Fruit fly (Drosophila melanogaster) whole organism, embryonic: ENCODE results near the gene gammaCOP.
A peak's percentile ranks its signal among the peaks of the same experiment; 100 is the strongest.

Source experiments
- Atf-2 ChIP-seq: fragments of 200-800 bp; sonication (Bioruptor generic); optimal IDR thresholded peaks from 2 replicates; lab custom pipeline; 2016; ENCODE audit warnings: missing biosample characterization, missing genetic modification characterization
- CG12299 ChIP-seq: fragments of 200-800 bp; sonication (Bioruptor generic); optimal IDR thresholded peaks from 2 replicates; lab custom pipeline; 2018; ENCODE audit warnings: missing biosample characterization, mild to moderate bottlenecking, missing genetic modification characterization
- CG12744 ChIP-seq: fragments of 200-800 bp; sonication (Bioruptor generic); optimal IDR thresholded peaks from 2 replicates; lab custom pipeline; 2016; ENCODE audit warnings: missing biosample characterization, missing genetic modification characterization
- CG13624 ChIP-seq: fragments of 200-800 bp; sonication (Bioruptor generic); optimal IDR thresholded peaks from 2 replicates; lab custom pipeline; 2016; ENCODE audit warnings: missing biosample characterization, missing genetic modification characterization
- CG17612 ChIP-seq: fragments of 200-800 bp; sonication (Bioruptor generic); IDR thresholded peaks from 2 replicates; pipeline ENCODE4 v1.3.6; 2022; ENCODE audit warnings: missing biosample characterization, missing genetic modification characterization
- CG18619 ChIP-seq: fragments of 200-800 bp; sonication (Bioruptor generic); optimal IDR thresholded peaks from 3 replicates; lab custom pipeline; 2017; ENCODE audit warnings: missing biosample characterization, mild to moderate bottlenecking, missing genetic modification characterization
- CG2678 ChIP-seq: fragments of 200-800 bp; sonication (Bioruptor generic); optimal IDR thresholded peaks from 3 replicates; lab custom pipeline; 2019; ENCODE audit warnings: missing biosample characterization, mild to moderate bottlenecking, missing genetic modification characterization, moderate library complexity
- CG32767 ChIP-seq: fragments of 200-800 bp; sonication (Bioruptor generic); IDR thresholded peaks from 2 replicates; pipeline ENCODE4 v1.3.6; 2022; ENCODE audit warnings: missing biosample characterization, missing genetic modification characterization
- CG32772 ChIP-seq: fragments of 200-800 bp; sonication (Bioruptor generic); IDR thresholded peaks from 2 replicates; pipeline ENCODE4 v1.3.6; 2022; ENCODE audit warnings: missing biosample characterization, missing genetic modification characterization
- CG33213 ChIP-seq: fragments of 200-800 bp; sonication (Bioruptor generic); optimal IDR thresholded peaks from 3 replicates; lab custom pipeline; 2016; ENCODE audit warnings: missing biosample characterization, missing genetic modification characterization
- CG3407 ChIP-seq: fragments of 200-800 bp; sonication (Bioruptor generic); optimal IDR thresholded peaks from 2 replicates; lab custom pipeline; 2018; ENCODE audit warnings: missing biosample characterization, mild to moderate bottlenecking, missing genetic modification characterization
- CG34376 ChIP-seq: fragments of 200-800 bp; sonication (Bioruptor generic); optimal IDR thresholded peaks from 2 replicates; lab custom pipeline; 2018; ENCODE audit warnings: missing biosample characterization, mild to moderate bottlenecking, missing genetic modification characterization
- CG6175 ChIP-seq: fragments of 200-800 bp; sonication (Bioruptor generic); IDR thresholded peaks from 3 replicates; pipeline ENCODE4 v1.3.6; 2022; ENCODE audit warnings: missing biosample characterization, missing genetic modification characterization
- CG6254 ChIP-seq: fragments of 200-800 bp; sonication (Bioruptor generic); optimal IDR thresholded peaks from 3 replicates; lab custom pipeline; 2017; ENCODE audit warnings: mild to moderate bottlenecking, missing biosample characterization, missing genetic modification reagents, missing genetic modification characterization
- CG8290 ChIP-seq, 3 experiments: fragments of 200-800 bp; sonication (Bioruptor generic); optimal IDR thresholded peaks; 2 replicates each; lab custom pipeline; 2016 to 2019; ENCODE audit warnings: missing biosample characterization in 3 of 3, missing genetic modification characterization in 3 of 3, mild to moderate bottlenecking in 2 of 3, moderate library complexity in 1 of 3
- CG9609 ChIP-seq: fragments of 200-800 bp; sonication (Bioruptor generic); optimal IDR thresholded peaks from 3 replicates; lab custom pipeline; 2016; ENCODE audit warnings: missing biosample characterization, missing genetic modification characterization
- Chrac-16 ChIP-seq: fragments of 200-800 bp; sonication (Bioruptor generic); optimal IDR thresholded peaks from 3 replicates; lab custom pipeline; 2016; ENCODE audit warnings: missing biosample characterization, missing genetic modification characterization
- Deaf1 ChIP-seq: fragments of 200-800 bp; optimal IDR thresholded peaks from 3 replicates; lab custom pipeline; 2019; ENCODE audit warnings: missing biosample characterization, mild to moderate bottlenecking, missing genetic modification characterization, moderate library complexity
- Elba2 ChIP-seq: fragments of 200-800 bp; sonication (Bioruptor generic); optimal IDR thresholded peaks from 3 replicates; lab custom pipeline; 2016; ENCODE audit warnings: missing biosample characterization, missing genetic modification characterization
- Fer1 ChIP-seq: fragments of 200-800 bp; sonication (Bioruptor generic); optimal IDR thresholded peaks from 2 replicates; lab custom pipeline; 2017; ENCODE audit warnings: missing biosample characterization, mild to moderate bottlenecking, missing genetic modification characterization
- HmgD ChIP-seq: fragments of 200-800 bp; sonication (Bioruptor generic); optimal IDR thresholded peaks from 3 replicates; lab custom pipeline; 2016; ENCODE audit warnings: missing biosample characterization, missing genetic modification characterization
- HmgZ ChIP-seq: fragments of 200-800 bp; sonication (Bioruptor generic); optimal IDR thresholded peaks from 2 replicates; lab custom pipeline; 2018; ENCODE audit warnings: missing biosample characterization, mild to moderate bottlenecking, missing genetic modification characterization
- Hmx ChIP-seq: fragments of 200-800 bp; sonication (Bioruptor generic); optimal IDR thresholded peaks from 2 replicates; lab custom pipeline; 2016; ENCODE audit warnings: missing biosample characterization, missing genetic modification characterization
- Hr3 ChIP-seq: fragments of 200-800 bp; sonication (Bioruptor generic); optimal IDR thresholded peaks from 3 replicates; lab custom pipeline; 2016; ENCODE audit warnings: missing biosample characterization, missing genetic modification characterization
- Hr39 ChIP-seq: fragments of >200 bp; optimal IDR thresholded peaks from 2 replicates; lab custom pipeline; 2017
- MESR4 ChIP-seq: fragments of 200-800 bp; sonication (Bioruptor generic); optimal IDR thresholded peaks from 2 replicates; lab custom pipeline; 2018; ENCODE audit warnings: missing biosample characterization, mild to moderate bottlenecking, missing genetic modification characterization, moderate library complexity
- Meics ChIP-seq: fragments of 200-800 bp; sonication (Bioruptor generic); optimal IDR thresholded peaks from 2 replicates; lab custom pipeline; 2017; ENCODE audit warnings: missing biosample characterization, mild to moderate bottlenecking, missing genetic modification characterization
- Nf-YC ChIP-seq: fragments of 200-800 bp; optimal IDR thresholded peaks from 3 replicates; lab custom pipeline; 2019; ENCODE audit warnings: missing biosample characterization, mild to moderate bottlenecking, missing genetic modification characterization, moderate library complexity
- Pdp1 ChIP-seq, 2 experiments: fragments of 200-800 bp; sonication (Bioruptor generic); optimal IDR thresholded peaks; 3 replicates each; lab custom pipeline; 2016; ENCODE audit warnings: missing biosample characterization in 2 of 2, missing genetic modification characterization in 2 of 2, mild to moderate bottlenecking in 1 of 2, moderate library complexity in 1 of 2
- Stat92E ChIP-seq, 3 experiments: fragments of >200 bp in 2 of 3; fragments of 200-800 bp in 1 of 3; sonication (Bioruptor generic) in 1 of 3; optimal IDR thresholded peaks; 2 replicates each; lab custom pipeline; 2017 to 2019; ENCODE audit warnings: missing biosample characterization in 3 of 3, missing genetic modification characterization in 3 of 3, mild to moderate bottlenecking in 1 of 3, moderate library complexity in 1 of 3
- Vsx1 ChIP-seq: fragments of 200-800 bp; sonication (Bioruptor generic); optimal IDR thresholded peaks from 2 replicates; lab custom pipeline; 2017; ENCODE audit warnings: missing biosample characterization, mild to moderate bottlenecking, missing genetic modification characterization, missing genetic modification reagents
- abd-A ChIP-seq: fragments of 200-800 bp; sonication (Bioruptor generic); optimal IDR thresholded peaks from 3 replicates; lab custom pipeline; 2019; ENCODE audit warnings: missing biosample characterization, mild to moderate bottlenecking, missing genetic modification characterization, moderate library complexity
- ase ChIP-seq: fragments of 200-800 bp; sonication (Bioruptor generic); IDR thresholded peaks from 3 replicates; pipeline ENCODE4 v1.3.6; 2022; ENCODE audit warnings: missing biosample characterization, missing genetic modification characterization
- chm ChIP-seq: fragments of 200-800 bp; sonication (Bioruptor generic); IDR thresholded peaks from 2 replicates; pipeline ENCODE4 v1.3.6; 2022; ENCODE audit warnings: missing biosample characterization, missing genetic modification characterization
- ems ChIP-seq: fragments of 200-800 bp; sonication (Bioruptor generic); optimal IDR thresholded peaks from 3 replicates; lab custom pipeline; 2016; ENCODE audit warnings: missing biosample characterization, missing genetic modification characterization
- eve ChIP-seq, 2 experiments: fragments of >200 bp; optimal IDR thresholded peaks; 2 replicates each; lab custom pipeline; 2017; ENCODE audit warnings: missing biosample characterization in 2 of 2, missing genetic modification characterization in 2 of 2
- exex ChIP-seq: fragments of 200-800 bp; sonication (Bioruptor generic); optimal IDR thresholded peaks from 4 replicates; lab custom pipeline; 2018; ENCODE audit warnings: missing biosample characterization, mild to moderate bottlenecking, missing genetic modification characterization, moderate library complexity
- kah ChIP-seq: fragments of 200-800 bp; sonication (Bioruptor generic); optimal IDR thresholded peaks from 2 replicates; lab custom pipeline; 2018; ENCODE audit warnings: missing biosample characterization, mild to moderate bottlenecking, missing genetic modification characterization
- lola ChIP-seq, 3 experiments: fragments of >200 bp in 2 of 3; fragments of 200-800 bp in 1 of 3; sonication (Bioruptor generic) in 1 of 3; optimal IDR thresholded peaks; 2 replicates each; lab custom pipeline; 2017 to 2019; ENCODE audit warnings: missing biosample characterization in 3 of 3, missing genetic modification characterization in 3 of 3, mild to moderate bottlenecking in 1 of 3, moderate library complexity in 1 of 3
- nerfin-1 ChIP-seq: fragments of 200-800 bp; sonication (Bioruptor generic); optimal IDR thresholded peaks from 3 replicates; lab custom pipeline; 2019; ENCODE audit warnings: missing biosample characterization, mild to moderate bottlenecking, missing genetic modification characterization, moderate library complexity
- nmo ChIP-seq: fragments of 200-800 bp; sonication (Bioruptor generic); optimal IDR thresholded peaks from 2 replicates; lab custom pipeline; 2018; ENCODE audit warnings: missing biosample characterization, mild to moderate bottlenecking, missing genetic modification characterization, moderate library complexity
- oc ChIP-seq: fragments of 200-800 bp; sonication (Bioruptor generic); optimal IDR thresholded peaks from 2 replicates; lab custom pipeline; 2018; ENCODE audit warnings: missing biosample characterization, mild to moderate bottlenecking, missing genetic modification characterization, moderate library complexity
- pita ChIP-seq: fragments of 200-800 bp; sonication (Bioruptor generic); optimal IDR thresholded peaks from 2 replicates; lab custom pipeline; 2017; ENCODE audit warnings: missing biosample characterization, mild to moderate bottlenecking, missing genetic modification characterization
- pzg ChIP-seq: fragments of 200-800 bp; sonication (Bioruptor generic); optimal IDR thresholded peaks from 3 replicates; lab custom pipeline; 2018; ENCODE audit warnings: missing biosample characterization, mild to moderate bottlenecking, missing genetic modification characterization, moderate library complexity
- sd ChIP-seq: fragments of 200-800 bp; sonication (Bioruptor generic); optimal IDR thresholded peaks from 3 replicates; lab custom pipeline; 2018; ENCODE audit warnings: missing biosample characterization, mild to moderate bottlenecking, missing genetic modification characterization, moderate library complexity
- sens ChIP-seq: fragments of 200-800 bp; sonication (Bioruptor generic); peaks from one replicate; lab custom pipeline; 2016; ENCODE audit warnings: missing biosample characterization, missing genetic modification characterization
- seq ChIP-seq: fragments of 200-800 bp; sonication (Bioruptor generic); IDR thresholded peaks from 2 replicates; pipeline ENCODE4 v1.3.6; 2022; ENCODE audit warnings: missing biosample characterization, missing genetic modification characterization
- slp2 ChIP-seq: fragments of 200-800 bp; sonication (Bioruptor generic); optimal IDR thresholded peaks from 2 replicates; lab custom pipeline; 2016; ENCODE audit warnings: missing biosample characterization, missing genetic modification characterization
- tll ChIP-seq, 2 experiments: fragments of 200-800 bp in 1 of 2; fragments of >200 bp in 1 of 2; sonication (Bioruptor generic) in 1 of 2; optimal IDR thresholded peaks; 2 replicates each; lab custom pipeline; 2017 to 2019; ENCODE audit warnings: missing biosample characterization in 2 of 2, missing genetic modification characterization in 2 of 2, mild to moderate bottlenecking in 1 of 2, moderate library complexity in 1 of 2

The gammaCOP gene

dm6 chr3R:31608438-31609188, 36.7 kb downstream of the gammaCOP start (continued):
- no peak for TF ChIP-seq CG8290 (GFP tag; optimal IDR thresholded peaks at IDR 0.05; lab: Kevin White, UChicago)
- TF ChIP-seq CG8290 (tag; optimal IDR thresholded peaks at IDR 0.05; lab: Kevin White, UChicago): peak in 1 of 2 experiments; percentile 54
- TF ChIP-seq sens (GFP tag; lab: Kevin White, UChicago): peak; percentile 76
- peak in 1 of 2 experiments; percentile 70 for TF ChIP-seq eve (GFP tag; optimal IDR thresholded peaks at IDR 0.05; lab: Kevin White, UChicago)
- no peak for TF ChIP-seq ase (GFP tag; lab: Robert Waterston, UW)
- peak; percentile 13 for TF ChIP-seq nmo (GFP tag; lab: Kevin White, UChicago)
- no peak for TF ChIP-seq CG33213
- TF ChIP-seq Vsx1: no peak
- TF ChIP-seq CG32772: no peak
- no peak for TF ChIP-seq CG12744 (GFP tag; lab: Kevin White, UChicago)
- peak; percentile 18 for TF ChIP-seq kah
- no peak for TF ChIP-seq Atf-2 (GFP tag; lab: Kevin White, UChicago)
- peak; percentile 15 for TF ChIP-seq CG12299 (tag; lab: Kevin White, UChicago)
- no peak for TF ChIP-seq CG6175 (GFP tag; lab: Robert Waterston, UW)
- TF ChIP-seq Stat92E (GFP tag; optimal IDR thresholded peaks at IDR 0.05; lab: Kevin White, UChicago): peak in 1 of 3 experiments; percentile 86
- TF ChIP-seq CG18619: peak; percentile 19
- peak; percentile 41 for TF ChIP-seq HmgZ (tag; lab: Kevin White, UChicago)
- peak; percentile 21 for TF ChIP-seq Meics
- peak; percentile 13 for TF ChIP-seq Fer1 (GFP tag; lab: Kevin White, UChicago)
- TF ChIP-seq Elba2 (GFP tag; lab: Kevin White, UChicago): peak; percentile 58
- no peak for TF ChIP-seq Hmx (GFP tag; lab: Kevin White, UChicago)
- TF ChIP-seq CG32767: no peak
- TF ChIP-seq Hr39 (lab: Kevin White, UChicago): no peak
- TF ChIP-seq CG2678 (tag; lab: Kevin White, UChicago): peak; percentile 0
- no peak for TF ChIP-seq seq (GFP tag; lab: Robert Waterston, UW)
- no peak for TF ChIP-seq chm (GFP tag; lab: Robert Waterston, UW)
- TF ChIP-seq pzg (GFP tag; lab: Kevin White, UChicago): peak; percentile 5
- peak in 1 of 2 experiments; percentile 93 for TF ChIP-seq Pdp1 (GFP tag; optimal IDR thresholded peaks at IDR 0.05; lab: Kevin White, UChicago)
- TF ChIP-seq MESR4 (GFP tag; lab: Kevin White, UChicago): peak; percentile 19
- no peak for TF ChIP-seq CG17612
- TF ChIP-seq Hr3 (GFP tag; lab: Kevin White, UChicago): no peak
- peak; percentile 11 for TF ChIP-seq CG13624 (GFP tag; lab: Kevin White, UChicago)
- peak; percentile 9 for TF ChIP-seq CG9609 (GFP tag; lab: Kevin White, UChicago)
- peak; percentile 15 for TF ChIP-seq HmgD (GFP tag; lab: Kevin White, UChicago)
- peak; percentile 51 for TF ChIP-seq Nf-YC
- no peak for TF ChIP-seq ems (GFP tag; lab: Kevin White, UChicago)
- no peak for TF ChIP-seq pita (GFP tag; lab: Kevin White, UChicago)
- TF ChIP-seq slp2 (GFP tag; lab: Kevin White, UChicago): no peak
- peak; percentile 80 for TF ChIP-seq nerfin-1 (tag; lab: Kevin White, UChicago)
- TF ChIP-seq lola (GFP tag; optimal IDR thresholded peaks at IDR 0.05; lab: Kevin White, UChicago): peak in 1 of 3 experiments; percentile 66
- peak; percentile 66 for TF ChIP-seq CG34376 (GFP tag; lab: Kevin White, UChicago)
- no peak for TF ChIP-seq tll (GFP tag; optimal IDR thresholded peaks at IDR 0.05; lab: Kevin White, UChicago)
- peak; percentile 13 for TF ChIP-seq oc (tag; lab: Kevin White, UChicago)
- no peak for TF ChIP-seq Chrac-16 (GFP tag; lab: Kevin White, UChicago)
- TF ChIP-seq Deaf1: peak; percentile 17
- TF ChIP-seq exex (tag; lab: Kevin White, UChicago): peak; percentile 34
- no peak for TF ChIP-seq CG6254
- peak; percentile 82 for TF ChIP-seq abd-A (tag; lab: Kevin White, UChicago)
- TF ChIP-seq CG3407 (GFP tag; lab: Kevin White, UChicago): peak; percentile 29
- TF ChIP-seq sd (tag; lab: Kevin White, UChicago): peak; percentile 79
